Worm (Caenorhabditis elegans) whole organism, midembryonic: Measurements from ENCODE around the gene F17C11.6.

Experiments
- T22C8.4 ChIP-seq: fragments of 200-800 bp; sonication (Bioruptor generic); IDR thresholded peaks from 2 replicates; pipeline ENCODE4 v1.3.6; 2022; ENCODE audit warnings: missing genetic modification characterization, missing compliant biosample characterization
- cog-1 ChIP-seq: sonication (generic microtip); optimal IDR thresholded peaks from 2 replicates; lab custom pipeline; 2016; ENCODE audit warnings: missing genetic modification characterization, missing compliant biosample characterization
- flt-1 ChIP-seq: fragments of 200-800 bp; sonication (Bioruptor generic); IDR thresholded peaks from 2 replicates; pipeline ENCODE4 v1.3.6; 2022; ENCODE audit warnings: missing genetic modification characterization, missing compliant biosample characterization
- klf-2 ChIP-seq: fragments of 200-800 bp; sonication (Bioruptor generic); conservative IDR thresholded peaks from 2 replicates; pipeline ENCODE4 v1.3.6; 2022; ENCODE audit warnings: missing genetic modification reagents, missing genetic modification characterization, missing compliant biosample characterization
- med-1 ChIP-seq: sonication (generic microtip); optimal IDR thresholded peaks from 2 replicates; lab custom pipeline; 2017; ENCODE audit warnings: missing genetic modification characterization, mild to moderate bottlenecking, missing compliant biosample characterization, antibody characterized with exemption, missing genetic modification reagents; ENCODE audit not compliant: insufficient read depth
- ref-1 ChIP-seq: fragments of 200-800 bp; sonication (Bioruptor generic); conservative IDR thresholded peaks from 2 replicates; pipeline ENCODE4 v1.3.6; 2022; ENCODE audit warnings: missing genetic modification reagents, missing genetic modification characterization, missing compliant biosample characterization
- tab-1 ChIP-seq: fragments of 200-800 bp; sonication (Bioruptor generic); IDR thresholded peaks from 2 replicates; pipeline ENCODE4 v1.3.6; 2022; ENCODE audit warnings: missing genetic modification characterization, missing compliant biosample characterization
- ztf-23 ChIP-seq: fragments of 200-800 bp; sonication (Bioruptor generic); IDR thresholded peaks from 2 replicates; pipeline ENCODE4 v1.3.6; 2022; ENCODE audit warnings: missing genetic modification reagents, missing genetic modification characterization, missing compliant biosample characterization
- ztf-29 ChIP-seq: fragments of 200-800 bp; sonication (Bioruptor generic); IDR thresholded peaks from 2 replicates; pipeline ENCODE4 v1.3.6; 2022; ENCODE audit warnings: missing genetic modification reagents, missing genetic modification characterization, missing compliant biosample characterization

The F17C11.6 gene

DNA sequence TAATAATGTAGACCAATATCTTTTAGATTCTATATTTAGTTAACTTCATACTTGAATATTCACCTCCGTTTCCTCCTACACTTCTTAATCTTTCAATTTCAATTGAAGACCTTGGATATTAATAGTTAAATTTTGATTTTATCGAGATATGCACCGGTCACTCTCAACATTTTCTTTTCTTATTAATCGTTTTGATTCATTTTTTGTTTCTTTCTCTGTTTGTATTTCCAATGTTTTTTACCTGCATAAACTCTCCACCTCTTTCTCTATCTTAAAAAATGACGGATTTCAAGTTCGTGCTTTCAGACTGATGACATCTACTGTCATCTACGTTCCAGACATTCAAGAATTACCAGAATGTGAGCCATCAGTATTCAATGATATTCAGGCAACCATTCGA lies 36.9 kb downstream of the F17C11.6 start, which contains the start of gene frpr-9:
frpr-9 (plus strand) TSS at position 301 of the 400 bp plus-strand sequence.
- TF ChIP-seq med-1 (GFP tag; lab: Kevin White, UChicago) = no peak
- TF ChIP-seq cog-1 (tag; lab: Kevin White, UChicago) = no peak
- TF ChIP-seq ztf-23 (GFP tag; lab: Robert Waterston, UW) = no peak
- TF ChIP-seq tab-1 (GFP tag; lab: Robert Waterston, UW) = no peak
- TF ChIP-seq T22C8.4 (GFP tag; lab: Robert Waterston, UW) = no peak
- TF ChIP-seq ref-1 (GFP tag; lab: Robert Waterston, UW) = no peak
- no peak for TF ChIP-seq ztf-29
- no peak for TF ChIP-seq klf-2
- no peak for TF ChIP-seq flt-1 (GFP tag; lab: Robert Waterston, UW)

DNA sequence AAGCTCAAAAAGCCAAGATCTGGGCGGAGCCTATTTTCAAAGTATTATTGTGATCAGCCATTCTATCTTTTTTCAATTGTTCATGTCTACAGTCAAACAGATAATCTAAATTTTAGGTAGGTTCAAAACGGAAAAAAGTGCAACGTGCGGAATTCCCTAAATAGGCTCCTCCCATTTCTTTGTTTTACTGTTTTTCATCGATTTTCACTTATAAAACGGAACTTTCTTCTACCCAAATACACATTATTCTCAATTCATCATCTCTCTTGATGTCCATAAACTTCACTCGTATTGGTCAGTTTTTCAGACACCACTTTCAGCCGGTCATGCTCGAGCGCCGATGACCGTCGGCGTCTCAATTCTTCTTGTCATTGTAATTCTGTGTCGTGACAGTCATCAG lies 43.9 kb downstream of the F17C11.6 start, which contains the start of gene F53B7.7:
F53B7.7 (plus strand) TSS at position 301 of the 400 bp plus-strand sequence.
- TF ChIP-seq tab-1 (GFP tag; lab: Robert Waterston, UW) (no peak), ztf-23 (GFP tag; lab: Robert Waterston, UW) (no peak), cog-1 (tag; lab: Kevin White, UChicago) (no peak), klf-2 (no peak), med-1 (GFP tag; lab: Kevin White, UChicago) (no peak), T22C8.4 (GFP tag; lab: Robert Waterston, UW) (no peak), ztf-29 (no peak), ref-1 (GFP tag; lab: Robert Waterston, UW) (no peak), flt-1 (GFP tag; lab: Robert Waterston, UW) (no peak)

DNA sequence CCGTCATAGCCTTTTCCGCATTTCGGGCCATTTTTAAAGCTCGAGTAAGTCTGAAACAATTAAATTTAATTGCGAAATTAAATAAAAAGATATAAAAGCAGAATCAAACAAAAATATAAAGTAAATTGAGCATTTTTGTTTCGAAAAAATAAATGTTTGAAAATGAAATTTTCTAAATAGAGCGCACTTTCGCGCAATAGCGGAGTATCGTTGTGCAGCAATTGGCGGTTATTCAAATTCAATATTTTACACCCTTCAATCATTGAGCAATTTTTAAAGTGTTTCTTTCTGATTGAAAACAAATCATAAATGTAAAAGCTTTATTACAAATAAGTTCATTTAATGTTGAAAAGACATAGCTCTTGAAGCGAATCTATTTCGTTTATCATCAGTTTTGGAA lies 45.7 kb downstream of the F17C11.6 start, which contains the start of gene isy-1:
isy-1 (minus strand) TSS at position 50 of the 400 bp plus-strand sequence.
- TF ChIP-seq med-1 (GFP tag; lab: Kevin White, UChicago) (no peak), klf-2 (no peak), ref-1 (GFP tag; lab: Robert Waterston, UW) (no peak), ztf-29 (no peak), tab-1 (GFP tag; lab: Robert Waterston, UW) (no peak), T22C8.4 (GFP tag; lab: Robert Waterston, UW) (no peak), flt-1 (GFP tag; lab: Robert Waterston, UW) (no peak), cog-1 (tag; lab: Kevin White, UChicago) (no peak), ztf-23 (GFP tag; lab: Robert Waterston, UW) (peak; percentile 82)

DNA sequence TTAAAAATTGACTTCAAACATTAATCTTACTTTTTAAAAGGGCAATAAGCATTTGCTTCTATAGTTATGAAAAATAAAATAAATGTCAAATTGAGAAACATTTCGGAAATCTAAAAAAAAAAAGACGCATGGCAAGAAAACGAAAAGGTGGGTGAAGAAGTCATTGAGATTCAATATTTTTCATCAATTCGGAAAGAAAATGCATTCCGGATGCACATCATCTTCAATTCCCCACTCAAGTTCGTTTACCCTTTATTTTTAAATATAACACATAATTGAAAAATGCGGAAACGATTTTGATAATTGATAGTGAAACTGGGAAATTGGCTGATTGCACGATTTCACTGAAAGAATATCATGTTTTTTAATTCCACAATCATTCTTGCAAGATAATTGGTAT lies 47.5 kb downstream of the F17C11.6 start, which contains the start of gene F53B7.4:
F53B7.4 (minus strand) TSS at position 101 of the 400 bp plus-strand sequence.
- no peak for TF ChIP-seq tab-1 (GFP tag; lab: Robert Waterston, UW)
- no peak for TF ChIP-seq ztf-23 (GFP tag; lab: Robert Waterston, UW)
- no peak for TF ChIP-seq flt-1 (GFP tag; lab: Robert Waterston, UW)
- no peak for TF ChIP-seq cog-1 (tag; lab: Kevin White, UChicago)
- no peak for TF ChIP-seq klf-2
- no peak for TF ChIP-seq ztf-29
- no peak for TF ChIP-seq T22C8.4 (GFP tag; lab: Robert Waterston, UW)
- no peak for TF ChIP-seq med-1 (GFP tag; lab: Kevin White, UChicago)
- no peak for TF ChIP-seq ref-1 (GFP tag; lab: Robert Waterston, UW)

DNA sequence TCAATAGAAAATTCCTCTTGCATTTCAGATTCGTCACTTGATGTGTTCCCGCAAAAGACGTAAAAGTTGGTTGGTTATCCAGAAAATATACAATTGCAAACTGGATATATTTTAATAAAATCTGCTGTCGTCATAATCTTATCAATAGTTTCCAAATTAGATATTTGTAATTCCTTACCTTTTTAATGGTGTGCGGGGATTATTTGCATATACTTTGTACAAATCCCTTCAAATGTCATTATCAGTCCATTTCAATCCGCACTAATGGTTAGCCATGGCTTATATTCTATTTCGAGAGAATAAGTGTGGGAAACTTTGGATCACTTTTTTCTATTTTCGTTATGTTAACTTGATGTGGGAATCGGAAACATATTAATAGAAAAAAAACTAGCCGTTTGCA lies 49.2 kb downstream of the F17C11.6 start:
- TF ChIP-seq ref-1 (GFP tag; lab: Robert Waterston, UW) = no peak
- no peak for TF ChIP-seq T22C8.4 (GFP tag; lab: Robert Waterston, UW)
- TF ChIP-seq med-1 (GFP tag; lab: Kevin White, UChicago) = no peak
- TF ChIP-seq ztf-29 = no peak
- TF ChIP-seq klf-2 = no peak
- TF ChIP-seq cog-1 (tag; lab: Kevin White, UChicago) = no peak
- TF ChIP-seq ztf-23 (GFP tag; lab: Robert Waterston, UW) = no peak
- no peak for TF ChIP-seq tab-1 (GFP tag; lab: Robert Waterston, UW)
- no peak for TF ChIP-seq flt-1 (GFP tag; lab: Robert Waterston, UW)
